Fruit fly (Drosophila melanogaster): ENCODE results near the gene CG8492.

Gene CG8492

DNA sequence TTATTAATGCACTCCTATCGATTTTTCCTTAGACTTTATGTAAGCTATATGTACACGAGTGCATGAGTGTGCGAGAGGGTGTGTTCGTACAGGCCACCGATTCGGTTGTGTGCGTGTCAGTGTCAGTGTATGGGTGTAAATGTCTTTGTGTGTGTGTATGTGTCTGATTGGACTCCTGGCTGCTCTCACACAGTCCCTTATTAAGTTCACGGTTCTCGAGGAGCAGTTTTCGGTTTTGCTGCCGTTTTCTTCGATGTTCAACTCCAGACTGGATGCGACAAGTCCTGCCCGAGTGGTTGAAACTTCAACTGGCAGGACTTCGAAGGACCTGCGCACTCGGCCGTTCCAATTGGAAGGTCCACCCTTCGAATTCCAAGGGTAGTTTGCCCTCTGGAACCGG lies 18.6 kb downstream of the CG8492 start (continued):
- TF ChIP-seq fd102C (GFP tag; optimal IDR thresholded peaks at IDR 0.05) (no peak), CG10274 (GFP tag; optimal IDR thresholded peaks at IDR 0.05) (no peak), CG4707 (GFP tag; optimal IDR thresholded peaks at IDR 0.05) (no peak), tx (GFP tag; optimal IDR thresholded peaks at IDR 0.05) (no peak), CG18599 (GFP tag; optimal IDR thresholded peaks at IDR 0.05) (peak; percentile 37), mirr (GFP tag; optimal IDR thresholded peaks at IDR 0.05) (no peak), dm (GFP tag; optimal IDR thresholded peaks at IDR 0.05) (no peak), dmrt99B (tag; optimal IDR thresholded peaks at IDR 0.05) (no peak), ranshi (GFP tag; IDR thresholded peaks at IDR 0.05) (no peak), HmgZ (tag; optimal IDR thresholded peaks at IDR 0.05) (no peak), ash1 (GFP tag; optimal IDR thresholded peaks at IDR 0.05) (no peak), Camta (GFP tag; optimal IDR thresholded peaks at IDR 0.05) (no peak), CG32532 (GFP tag; IDR thresholded peaks at IDR 0.05) (0 out of 2 replicates have a peak, but pooled peaks have one; percentile 7), fu2 (GFP tag; optimal IDR thresholded peaks at IDR 0.05) (no peak), CG2889 (GFP tag; IDR thresholded peaks at IDR 0.05) (no peak), nerfin-1 (tag; optimal IDR thresholded peaks at IDR 0.05) (peak; percentile 29), Deaf1 (tag; optimal IDR thresholded peaks at IDR 0.05) (peak; percentile 55), Hand (GFP tag; optimal IDR thresholded peaks at IDR 0.05) (no peak), Aef1 (GFP tag; IDR thresholded peaks at IDR 0.05) (no peak), pho (GFP tag; optimal IDR thresholded peaks at IDR 0.05) (no peak), Side (GFP tag; optimal IDR thresholded peaks at IDR 0.05) (no peak), pnt (GFP tag; optimal IDR thresholded peaks at IDR 0.05) (no peak), CG9797 (GFP tag; optimal IDR thresholded peaks at IDR 0.05) (no peak), E2f1 (GFP tag; IDR thresholded peaks at IDR 0.05) (no peak), gcm (GFP tag; optimal IDR thresholded peaks at IDR 0.05) (no peak), CG6254 (GFP tag; optimal IDR thresholded peaks at IDR 0.05) (no peak), CG2199 (GFP tag; IDR thresholded peaks at IDR 0.05) (0 out of 3 replicates have a peak, but pooled peaks have one; percentile 71), gce (GFP tag; IDR thresholded peaks at IDR 0.05) (no peak), cg (GFP tag; optimal IDR thresholded peaks at IDR 0.05) (peak; percentile 75), CG8944 (GFP tag; optimal IDR thresholded peaks at IDR 0.05) (no peak), CG3726 (GFP tag; IDR thresholded peaks at IDR 0.05) (no peak), ken (GFP tag; IDR thresholded peaks at IDR 0.05) (no peak), CG6765 (GFP tag; optimal IDR thresholded peaks at IDR 0.05) (no peak), CG18619 (GFP tag; optimal IDR thresholded peaks at IDR 0.05) (no peak), abd-A (tag; optimal IDR thresholded peaks at IDR 0.05) (peak; percentile 48), Tbp (GFP tag; optimal IDR thresholded peaks at IDR 0.05) (no peak), wdn (GFP tag; IDR thresholded peaks at IDR 0.05) (no peak), CTCF (GFP tag; optimal IDR thresholded peaks at IDR 0.05) (no peak), Bgb (GFP tag; IDR thresholded peaks at IDR 0.05; ENCODE audit: partially characterized antibody) (peak; percentile 18; the same call in 1 of the 2 replicates)

DNA sequence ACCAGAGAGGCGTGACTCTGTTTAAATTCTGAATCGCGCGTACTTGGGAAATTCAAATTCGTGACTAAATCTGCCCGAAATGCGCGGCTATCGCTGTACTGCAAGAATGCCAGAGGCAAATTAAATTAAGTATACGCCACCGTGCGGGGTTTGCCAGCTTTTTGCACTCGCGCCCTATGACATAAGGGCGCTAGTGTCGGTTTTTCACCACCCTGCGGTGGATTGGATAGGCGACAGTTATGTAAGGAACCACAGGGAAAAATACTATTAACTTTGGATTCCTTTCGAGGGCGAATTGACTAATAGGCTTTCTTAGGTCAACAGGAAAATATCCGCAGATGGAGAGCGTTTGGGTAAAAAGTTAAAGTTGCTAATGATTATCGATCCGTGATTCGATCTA lies 36.4 kb downstream of the CG8492 start, which contains the start of gene CG44195:
TSS of gene CG44195 (minus strand) at position 101 of the 400 bp plus-strand sequence.
- TF ChIP-seq CG4617 (GFP tag; optimal IDR thresholded peaks at IDR 0.05; ENCODE audit: borderline replicate concordance) (no peak), CG15073 (GFP tag; optimal IDR thresholded peaks at IDR 0.05) (no peak), ato (GFP tag; IDR thresholded peaks at IDR 0.05; ENCODE audit: partially characterized antibody) (no peak), chn (GFP tag; optimal IDR thresholded peaks at IDR 0.05) (no peak), ERR (GFP tag; optimal IDR thresholded peaks at IDR 0.05) (no peak)

Data from whole organism, embryonic.